Worm (Caenorhabditis elegans) whole organism, L4 larva: ENCODE results near the gene his-74.

Experiments
- lim-7 ChIP-seq: fragments of 200-800 bp; sonication (Bioruptor generic); IDR thresholded peaks from 2 replicates; pipeline ENCODE4 v1.3.6; 2022; ENCODE audit warnings: missing genetic modification characterization, missing compliant biosample characterization
- lin-15B ChIP-seq: fragments of 150-350 bp; sonication (generic microtip); optimal IDR thresholded peaks from 3 replicates; lab custom pipeline; 2014; ENCODE audit warnings: missing biosample characterization, missing genetic modification characterization
- lin-29 ChIP-seq: fragments of 200-800 bp; sonication (Bioruptor generic); IDR thresholded peaks from 2 replicates; pipeline ENCODE4 v1.3.6; 2022; ENCODE audit warnings: missing genetic modification reagents, missing genetic modification characterization, missing compliant biosample characterization
- lin-39 ChIP-seq: fragments of 150-350 bp; optimal IDR thresholded peaks from 2 replicates; lab custom pipeline; 2014; ENCODE audit warnings: missing biosample characterization, missing genetic modification reagents, missing genetic modification characterization
- nhr-48 ChIP-seq: sonication (generic microtip); optimal IDR thresholded peaks from 2 replicates; lab custom pipeline; 2016; ENCODE audit warnings: mild to moderate bottlenecking, missing genetic modification characterization, missing compliant biosample characterization

ce11 chrV:12658142-12658541 is 2.0 kb downstream of the his-74 start, which contains the start of gene W05B10.6:
- TF ChIP-seq lim-7 (GFP tag; lab: Robert Waterston, UW) (no peak), lin-29 (GFP tag; lab: Robert Waterston, UW) (no peak), lin-39 (tag; lab: Kevin White, UChicago) (no peak), lin-15B (tag; lab: Kevin White, UChicago) (no peak), nhr-48 (no peak)
